Worm (Caenorhabditis elegans) whole organism, late embryonic: Measurements from ENCODE around the gene ZK616.5.

ENCODE experiments used
- ama-1 ChIP-seq: fragments of 150-350 bp; optimal IDR thresholded peaks from 2 replicates; lab custom pipeline; 2014
- ceh-2 ChIP-seq: sonication (generic microtip); optimal IDR thresholded peaks from 2 replicates; lab custom pipeline; 2016; ENCODE audit warnings: missing genotype, missing genetic modification characterization, missing compliant biosample characterization
- che-1 ChIP-seq: sonication (generic microtip); optimal IDR thresholded peaks from 2 replicates; lab custom pipeline; 2016; ENCODE audit warnings: mild to moderate bottlenecking, missing genetic modification characterization, missing compliant biosample characterization
- gmeb-2 ChIP-seq: sonication (generic microtip); optimal IDR thresholded peaks from 2 replicates; lab custom pipeline; 2016; ENCODE audit warnings: missing genetic modification characterization, inconsistent platforms, missing compliant biosample characterization

DNA sequence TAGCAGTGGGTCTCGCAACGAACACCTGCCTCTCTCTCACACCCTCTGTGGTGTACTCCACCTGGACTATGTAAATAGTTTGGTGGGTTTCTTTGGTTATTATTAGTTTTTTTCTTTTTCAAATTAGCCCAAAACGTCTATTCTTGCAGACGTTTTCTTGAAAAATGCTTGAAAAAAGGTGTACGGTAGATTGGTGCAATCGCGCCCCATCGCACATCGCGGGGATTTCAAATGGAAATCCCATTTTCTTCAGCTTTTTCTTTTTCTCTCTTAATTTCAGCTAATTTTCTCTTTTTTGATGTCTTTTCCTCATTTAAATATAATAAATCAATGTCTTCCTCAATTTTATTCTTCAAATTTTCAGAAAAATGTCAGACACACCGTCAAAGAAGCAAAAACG lies 37.6 kb upstream of the ZK616.5 start, which contains the start of gene Y4C6B.1:
- TF ChIP-seq ama-1 (lab: Kevin White, UChicago), result no peak
- no peak for TF ChIP-seq che-1 (tag; lab: Kevin White, UChicago)
- TF ChIP-seq ceh-2, result no peak
- no peak for TF ChIP-seq gmeb-2 (tag; lab: Kevin White, UChicago)
